Fruit fly (Drosophila melanogaster) whole organism, embryonic: ENCODE results near the gene Lmx1a.

Experiments
- ATbp ChIP-seq: fragments of 200-800 bp; sonication (Bioruptor generic); optimal IDR thresholded peaks from 2 replicates; lab custom pipeline; 2017; ENCODE audit warnings: missing biosample characterization, mild to moderate bottlenecking, missing genetic modification characterization, missing genetic modification reagents
- Abd-B ChIP-seq: fragments of 200-800 bp; sonication (Bioruptor generic); optimal IDR thresholded peaks from 2 replicates; lab custom pipeline; 2018; ENCODE audit warnings: missing biosample characterization, mild to moderate bottlenecking, missing genetic modification characterization, moderate library complexity
- Bdp1 ChIP-seq: fragments of 200-800 bp; sonication (Bioruptor generic); optimal IDR thresholded peaks from 3 replicates; lab custom pipeline; 2016; ENCODE audit warnings: missing biosample characterization, missing genetic modification characterization
- Blimp-1 ChIP-seq: fragments of 200-800 bp; sonication (Bioruptor generic); optimal IDR thresholded peaks from 3 replicates; lab custom pipeline; 2018; ENCODE audit warnings: missing biosample characterization, missing genetic modification characterization, mild to moderate bottlenecking, moderate library complexity, missing genetic modification reagents
- CG11504 ChIP-seq: fragments of 200-800 bp; sonication (Bioruptor generic); optimal IDR thresholded peaks from 3 replicates; lab custom pipeline; 2019; ENCODE audit warnings: missing biosample characterization, mild to moderate bottlenecking, missing genetic modification characterization, moderate library complexity
- CG12391 ChIP-seq: fragments of 200-800 bp; sonication (Bioruptor generic); optimal IDR thresholded peaks from 3 replicates; lab custom pipeline; 2018; ENCODE audit warnings: missing biosample characterization, mild to moderate bottlenecking, missing genetic modification characterization, moderate library complexity
- CG13424 ChIP-seq: fragments of 200-800 bp; sonication (Bioruptor generic); optimal IDR thresholded peaks from 2 replicates; lab custom pipeline; 2019; ENCODE audit warnings: missing biosample characterization, mild to moderate bottlenecking, missing genetic modification characterization, moderate library complexity
- CG13775 ChIP-seq: fragments of 200-800 bp; sonication (Bioruptor generic); optimal IDR thresholded peaks from 3 replicates; lab custom pipeline; 2017; ENCODE audit warnings: missing biosample characterization, mild to moderate bottlenecking, missing genetic modification characterization
- CG15269 ChIP-seq: fragments of 200-800 bp; sonication (Bioruptor generic); optimal IDR thresholded peaks from 2 replicates; lab custom pipeline; 2018; ENCODE audit warnings: missing biosample characterization, mild to moderate bottlenecking, missing genetic modification characterization, moderate library complexity
- CG17385 ChIP-seq: fragments of 200-800 bp; sonication (Bioruptor generic); optimal IDR thresholded peaks from 3 replicates; lab custom pipeline; 2018; ENCODE audit warnings: missing biosample characterization, mild to moderate bottlenecking, missing genetic modification characterization
- CG18262 ChIP-seq: fragments of 200-800 bp; optimal IDR thresholded peaks from 3 replicates; lab custom pipeline; 2019; ENCODE audit warnings: missing biosample characterization, mild to moderate bottlenecking, missing genetic modification characterization, moderate library complexity
- CG18599 ChIP-seq: fragments of 200-800 bp; sonication (Bioruptor generic); optimal IDR thresholded peaks from 3 replicates; lab custom pipeline; 2017; ENCODE audit warnings: missing biosample characterization, missing genetic modification characterization, mild to moderate bottlenecking, moderate library complexity, missing genetic modification reagents
- CG2202 ChIP-seq: fragments of 200-800 bp; sonication (Bioruptor generic); optimal IDR thresholded peaks from 2 replicates; lab custom pipeline; 2018; ENCODE audit warnings: missing biosample characterization, mild to moderate bottlenecking, missing genetic modification characterization
- CG2678 ChIP-seq: fragments of 200-800 bp; sonication (Bioruptor generic); optimal IDR thresholded peaks from 3 replicates; lab custom pipeline; 2019; ENCODE audit warnings: missing biosample characterization, mild to moderate bottlenecking, missing genetic modification characterization, moderate library complexity
- CG2712 ChIP-seq: fragments of 200-800 bp; optimal IDR thresholded peaks from 3 replicates; lab custom pipeline; 2019; ENCODE audit warnings: missing biosample characterization, mild to moderate bottlenecking, missing genetic modification characterization, moderate library complexity
- CG31441 ChIP-seq: fragments of 200-800 bp; sonication (Bioruptor generic); IDR thresholded peaks from 2 replicates; pipeline ENCODE4 v1.3.6; 2022; ENCODE audit warnings: missing biosample characterization, missing genetic modification characterization
- CG3163 ChIP-seq: fragments of 200-800 bp; sonication (Bioruptor generic); optimal IDR thresholded peaks from 3 replicates; lab custom pipeline; 2016; ENCODE audit warnings: missing biosample characterization, missing genetic modification characterization
- CG7556 ChIP-seq: fragments of 200-800 bp; sonication (Bioruptor generic); optimal IDR thresholded peaks from 2 replicates; lab custom pipeline; 2017; ENCODE audit warnings: missing biosample characterization, mild to moderate bottlenecking, missing genetic modification characterization
- CG7839 ChIP-seq: fragments of 200-800 bp; sonication (Bioruptor generic); optimal IDR thresholded peaks from 3 replicates; lab custom pipeline; 2018; ENCODE audit warnings: missing biosample characterization, mild to moderate bottlenecking, missing genetic modification characterization, moderate library complexity
- CG8089 ChIP-seq: fragments of 200-800 bp; sonication (Bioruptor generic); optimal IDR thresholded peaks from 3 replicates; lab custom pipeline; 2016; ENCODE audit warnings: missing biosample characterization, missing genetic modification characterization
- CG9437 ChIP-seq: fragments of 200-800 bp; sonication (Bioruptor generic); optimal IDR thresholded peaks from 2 replicates; lab custom pipeline; 2018; ENCODE audit warnings: missing biosample characterization, mild to moderate bottlenecking, missing genetic modification characterization
- HLH3B ChIP-seq: fragments of 200-800 bp; sonication (Bioruptor generic); IDR thresholded peaks from 2 replicates; pipeline ENCODE4 v1.3.6; 2022; ENCODE audit warnings: missing biosample characterization, missing genetic modification characterization
- Hr3 ChIP-seq: fragments of 200-800 bp; sonication (Bioruptor generic); optimal IDR thresholded peaks from 3 replicates; lab custom pipeline; 2016; ENCODE audit warnings: missing biosample characterization, missing genetic modification characterization
- Hr51 ChIP-seq, 2 experiments: fragments of 200-800 bp; sonication (Bioruptor generic); optimal IDR thresholded peaks; 2 replicates in 1 of 2; 3 replicates in 1 of 2; lab custom pipeline; 2016 to 2018; ENCODE audit warnings: missing biosample characterization in 2 of 2, missing genetic modification characterization in 2 of 2, mild to moderate bottlenecking in 1 of 2, moderate library complexity in 1 of 2
- Jarid2 ChIP-seq: fragments of 200-800 bp; sonication (Bioruptor generic); optimal IDR thresholded peaks from 3 replicates; lab custom pipeline; 2017; ENCODE audit warnings: mild to moderate bottlenecking, missing biosample characterization, missing genetic modification reagents, missing genetic modification characterization
- Med ChIP-seq: fragments of 200-800 bp; sonication (Bioruptor generic); peaks from one replicate; lab custom pipeline; 2016; ENCODE audit warnings: missing biosample characterization, missing genetic modification characterization, mild to moderate bottlenecking, inconsistent platforms, moderate library complexity
- PHDP ChIP-seq: fragments of 200-800 bp; sonication (Bioruptor generic); optimal IDR thresholded peaks from 3 replicates; lab custom pipeline; 2018; ENCODE audit warnings: missing biosample characterization, mild to moderate bottlenecking, missing genetic modification characterization, moderate library complexity
- Ptx1 ChIP-seq: fragments of 200-800 bp; sonication (Bioruptor generic); IDR thresholded peaks from 2 replicates; pipeline ENCODE4 v1.3.6; 2022; ENCODE audit warnings: missing biosample characterization, missing genetic modification characterization
- Sox100B ChIP-seq: fragments of 200-800 bp; sonication (Bioruptor generic); optimal IDR thresholded peaks from 3 replicates; lab custom pipeline; 2018; ENCODE audit warnings: missing biosample characterization, mild to moderate bottlenecking, missing genetic modification characterization
- Sox102F ChIP-seq: fragments of 200-800 bp; sonication (Bioruptor generic); optimal IDR thresholded peaks from 2 replicates; lab custom pipeline; 2018; ENCODE audit warnings: missing biosample characterization, mild to moderate bottlenecking, missing genetic modification characterization, moderate library complexity
- Xbp1 ChIP-seq: fragments of 200-800 bp; sonication (Bioruptor generic); optimal IDR thresholded peaks from 3 replicates; lab custom pipeline; 2016; ENCODE audit warnings: missing biosample characterization, mild to moderate bottlenecking, missing genetic modification characterization
- Xrp1 ChIP-seq: fragments of 200-800 bp; sonication (Bioruptor generic); IDR thresholded peaks from 2 replicates; pipeline ENCODE4 v1.3.6; 2022; ENCODE audit warnings: missing biosample characterization, missing genetic modification characterization
- bsh ChIP-seq, 2 experiments: fragments of 200-800 bp; sonication (Bioruptor generic); optimal IDR thresholded peaks; 2 replicates each; lab custom pipeline; 2017 to 2018; ENCODE audit warnings: mild to moderate bottlenecking in 2 of 2, missing biosample characterization in 2 of 2, missing genetic modification characterization in 2 of 2, moderate library complexity in 1 of 2
- croc ChIP-seq: fragments of 200-800 bp; sonication (Bioruptor generic); conservative IDR thresholded peaks from 3 replicates; pipeline ENCODE4 v1.3.6; 2022; ENCODE audit warnings: missing biosample characterization, missing genetic modification characterization
- dmrt99B ChIP-seq: fragments of 200-800 bp; sonication (Bioruptor generic); optimal IDR thresholded peaks from 2 replicates; lab custom pipeline; 2018; ENCODE audit warnings: missing biosample characterization, mild to moderate bottlenecking, missing genetic modification characterization, moderate library complexity
- gem ChIP-seq: fragments of 200-800 bp; sonication (Bioruptor generic); optimal IDR thresholded peaks from 2 replicates; lab custom pipeline; 2019; ENCODE audit warnings: missing biosample characterization, mild to moderate bottlenecking, missing genetic modification characterization, moderate library complexity
- grau ChIP-seq: fragments of 200-800 bp; optimal IDR thresholded peaks from 3 replicates; lab custom pipeline; 2019; ENCODE audit warnings: missing biosample characterization, mild to moderate bottlenecking, missing genetic modification characterization, moderate library complexity
- inv ChIP-seq: fragments of 200-800 bp; sonication (Bioruptor generic); IDR thresholded peaks from 2 replicates; pipeline ENCODE4 v1.3.6; 2022; ENCODE audit warnings: missing biosample characterization, missing genetic modification characterization; ENCODE audit not compliant: partially characterized antibody
- kah ChIP-seq: fragments of 200-800 bp; sonication (Bioruptor generic); optimal IDR thresholded peaks from 2 replicates; lab custom pipeline; 2018; ENCODE audit warnings: missing biosample characterization, mild to moderate bottlenecking, missing genetic modification characterization
- lab ChIP-seq: fragments of 200-800 bp; sonication (Bioruptor generic); optimal IDR thresholded peaks from 3 replicates; lab custom pipeline; 2017; ENCODE audit warnings: missing biosample characterization, missing genetic modification characterization, mild to moderate bottlenecking, moderate library complexity, missing genetic modification reagents
- lmd ChIP-seq: fragments of 200-800 bp; sonication (Bioruptor generic); IDR thresholded peaks from 2 replicates; pipeline ENCODE4 v1.3.6; 2022; ENCODE audit warnings: missing biosample characterization, missing genetic modification characterization
- lola ChIP-seq, 3 experiments: fragments of >200 bp in 2 of 3; fragments of 200-800 bp in 1 of 3; sonication (Bioruptor generic) in 1 of 3; optimal IDR thresholded peaks; 2 replicates each; lab custom pipeline; 2017 to 2019; ENCODE audit warnings: missing biosample characterization in 3 of 3, missing genetic modification characterization in 3 of 3, mild to moderate bottlenecking in 1 of 3, moderate library complexity in 1 of 3
- nmo ChIP-seq: fragments of 200-800 bp; sonication (Bioruptor generic); optimal IDR thresholded peaks from 2 replicates; lab custom pipeline; 2018; ENCODE audit warnings: missing biosample characterization, mild to moderate bottlenecking, missing genetic modification characterization, moderate library complexity
- phol ChIP-seq: fragments of 200-800 bp; sonication (Bioruptor generic); optimal IDR thresholded peaks from 3 replicates; lab custom pipeline; 2018; ENCODE audit warnings: missing biosample characterization, mild to moderate bottlenecking, missing genetic modification characterization, moderate library complexity
- row ChIP-seq: fragments of 200-800 bp; sonication (Bioruptor generic); IDR thresholded peaks from 3 replicates; pipeline ENCODE4 v1.3.6; 2022; ENCODE audit warnings: missing biosample characterization, missing genetic modification characterization
- sisA ChIP-seq: fragments of 200-800 bp; sonication (Bioruptor generic); IDR thresholded peaks from 2 replicates; pipeline ENCODE4 v1.3.6; 2022; ENCODE audit warnings: missing biosample characterization, missing genetic modification characterization
- unpg ChIP-seq: fragments of 200-800 bp; sonication (Bioruptor generic); optimal IDR thresholded peaks from 3 replicates; lab custom pipeline; 2018; ENCODE audit warnings: missing biosample characterization, mild to moderate bottlenecking, missing genetic modification characterization, moderate library complexity
- vvl ChIP-seq: fragments of 200-800 bp; sonication (Bioruptor generic); IDR thresholded peaks from 2 replicates; pipeline ENCODE4 v1.3.6; 2022; ENCODE audit warnings: missing biosample characterization, missing genetic modification characterization

Gene Lmx1a

DNA sequence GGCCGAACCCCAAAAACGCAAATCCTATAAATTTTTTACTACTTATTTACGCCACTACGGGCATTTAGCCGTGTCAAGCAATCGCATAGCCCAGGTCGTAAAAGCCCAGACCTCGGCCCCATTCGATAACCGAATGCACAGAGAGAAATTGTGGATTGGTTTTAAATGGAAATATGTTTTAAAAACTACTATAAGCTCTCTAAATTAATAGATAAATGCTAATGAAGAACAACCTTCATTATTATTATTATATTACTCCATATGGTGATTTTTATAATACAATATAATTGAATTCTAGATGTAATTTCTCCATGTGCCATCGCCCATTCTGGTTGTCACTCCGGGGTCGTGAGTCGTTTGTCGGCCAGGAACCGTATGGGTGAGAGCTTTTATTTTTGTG, 23.1 kb upstream of the Lmx1a start:
- TF ChIP-seq CG12391 (tag; lab: Kevin White, UChicago): peak; percentile 25
- peak; percentile 8 for TF ChIP-seq dmrt99B (tag; lab: Kevin White, UChicago)
- no peak for TF ChIP-seq inv (GFP tag; lab: Robert Waterston, UW)
- TF ChIP-seq CG11504 (tag; lab: Kevin White, UChicago): peak; percentile 42
- TF ChIP-seq Ptx1 (GFP tag; lab: Robert Waterston, UW): peak; percentile 18; the same call in 1 of the 2 replicates
- peak; percentile 26 for TF ChIP-seq Blimp-1
- peak in 1 of 3 experiments; percentile 3 for TF ChIP-seq lola (GFP tag; optimal IDR thresholded peaks at IDR 0.05; lab: Kevin White, UChicago)
- TF ChIP-seq phol (tag; lab: Kevin White, UChicago): peak; percentile 7
- TF ChIP-seq lab: peak; percentile 25
- TF ChIP-seq CG7839 (tag; lab: Kevin White, UChicago): peak; percentile 38
- peak; percentile 15 for TF ChIP-seq CG7556 (GFP tag; lab: Kevin White, UChicago)
- 0 out of 2 replicates have a peak, but pooled peaks have one; percentile 14 for TF ChIP-seq lmd (GFP tag; lab: Robert Waterston, UW)
- TF ChIP-seq bsh (GFP tag; optimal IDR thresholded peaks at IDR 0.05; lab: Kevin White, UChicago): peak in 1 of 2 experiments; percentile 54
- peak; percentile 42 for TF ChIP-seq CG2712 (tag; lab: Kevin White, UChicago)
- peak; percentile 40; the same call in 1 of the 3 replicates for TF ChIP-seq row (GFP tag; lab: Robert Waterston, UW)
- peak; percentile 26 for TF ChIP-seq Med (GFP tag; lab: Kevin White, UChicago)
- 0 out of 2 replicates have a peak, but pooled peaks have one; percentile 21 for TF ChIP-seq HLH3B (GFP tag; lab: Robert Waterston, UW)
- TF ChIP-seq CG31441 (GFP tag; lab: Robert Waterston, UW): peak; percentile 42
- TF ChIP-seq CG8089 (GFP tag; lab: Kevin White, UChicago): no peak
- TF ChIP-seq unpg: peak; percentile 9
- TF ChIP-seq croc (GFP tag; lab: Robert Waterston, UW): peak; percentile 34; the same call in 1 of the 3 replicates
- no peak for TF ChIP-seq Bdp1 (GFP tag; lab: Kevin White, UChicago)
- TF ChIP-seq Abd-B (GFP tag; lab: Kevin White, UChicago): peak; percentile 66
- TF ChIP-seq Xrp1: peak; percentile 34; the same call in 1 of the 2 replicates
- peak; percentile 19 for TF ChIP-seq CG18599 (GFP tag; lab: Kevin White, UChicago)
- TF ChIP-seq Sox102F (GFP tag; lab: Kevin White, UChicago): peak; percentile 31
- TF ChIP-seq PHDP (tag; lab: Kevin White, UChicago): peak; percentile 36
- TF ChIP-seq CG2202 (tag; lab: Kevin White, UChicago): no peak
- no peak for TF ChIP-seq Sox100B
- TF ChIP-seq Hr51 (GFP tag; optimal IDR thresholded peaks at IDR 0.05; lab: Kevin White, UChicago): peak in 1 of 2 experiments; percentile 26
- no peak; the same call in 1 of the 2 replicates for TF ChIP-seq sisA
- TF ChIP-seq Hr3: no peak
- peak; percentile 2 for TF ChIP-seq ATbp (GFP tag; lab: Kevin White, UChicago)
- TF ChIP-seq CG13424 (tag; lab: Kevin White, UChicago): peak; percentile 32
- no peak for TF ChIP-seq CG9437 (GFP tag; lab: Kevin White, UChicago)
- TF ChIP-seq CG15269 (tag; lab: Kevin White, UChicago): peak; percentile 26
- peak; percentile 53 for TF ChIP-seq gem (tag; lab: Kevin White, UChicago)
- peak; percentile 28 for TF ChIP-seq CG18262 (tag; lab: Kevin White, UChicago)
- TF ChIP-seq grau (tag; lab: Kevin White, UChicago): peak; percentile 44
- peak; percentile 9 for TF ChIP-seq Xbp1
- TF ChIP-seq nmo (GFP tag; lab: Kevin White, UChicago): peak; percentile 37
- TF ChIP-seq CG2678: peak; percentile 47
- no peak for TF ChIP-seq Jarid2 (GFP tag; lab: Kevin White, UChicago)
- no peak for TF ChIP-seq kah (GFP tag; lab: Kevin White, UChicago)
- 0 out of 2 replicates have a peak, but pooled peaks have one; percentile 6 for TF ChIP-seq vvl (GFP tag; lab: Robert Waterston, UW)
- peak; percentile 12 for TF ChIP-seq CG17385 (GFP tag; lab: Kevin White, UChicago)
- TF ChIP-seq CG3163 (GFP tag; lab: Kevin White, UChicago): no peak
- no peak for TF ChIP-seq CG13775 (GFP tag; lab: Kevin White, UChicago)
